Worm (Caenorhabditis elegans): ENCODE results near the gene F53C11.5.
A peak's percentile ranks its signal among the peaks of the same experiment; 100 is the strongest.

Gene F53C11.5

ce11 chrV:13782190-13782589, 5.2 kb upstream of the F53C11.5 start, which contains the start of gene decr-1.1 (continued):
- TF ChIP-seq madf-9 (GFP tag; conservative IDR thresholded peaks at IDR 0.05) (no peak), mes-2 (tag; optimal IDR thresholded peaks at IDR 0.05; ENCODE audit: poor library complexity, severe bottlenecking) (no peak), ceh-82 (tag; optimal IDR thresholded peaks at IDR 0.05) (no peak), snpc-1.2 (GFP tag; IDR thresholded peaks at IDR 0.05) (no peak), Y5F2A.4 (GFP tag; optimal IDR thresholded peaks at IDR 0.05) (no peak), lin-15B (tag; optimal IDR thresholded peaks at IDR 0.05) (no peak), dmd-9 (GFP tag; IDR thresholded peaks at IDR 0.05) (no peak), egl-43 (GFP tag; IDR thresholded peaks at IDR 0.05) (no peak), hmg-1.1 (GFP tag; IDR thresholded peaks at IDR 0.05) (no peak), dve-1 (tag; optimal IDR thresholded peaks at IDR 0.05; ENCODE audit: insufficient read depth) (peak; percentile 17), ceh-44 (GFP tag; IDR thresholded peaks at IDR 0.05) (no peak), dmd-8 (GFP tag; IDR thresholded peaks at IDR 0.05) (no peak), nhr-28 (tag; optimal IDR thresholded peaks at IDR 0.05) (peak; percentile 95), nhr-111 (GFP tag; optimal IDR thresholded peaks at IDR 0.05) (no peak), spr-3 (GFP tag; optimal IDR thresholded peaks at IDR 0.05) (no peak)

DNA sequence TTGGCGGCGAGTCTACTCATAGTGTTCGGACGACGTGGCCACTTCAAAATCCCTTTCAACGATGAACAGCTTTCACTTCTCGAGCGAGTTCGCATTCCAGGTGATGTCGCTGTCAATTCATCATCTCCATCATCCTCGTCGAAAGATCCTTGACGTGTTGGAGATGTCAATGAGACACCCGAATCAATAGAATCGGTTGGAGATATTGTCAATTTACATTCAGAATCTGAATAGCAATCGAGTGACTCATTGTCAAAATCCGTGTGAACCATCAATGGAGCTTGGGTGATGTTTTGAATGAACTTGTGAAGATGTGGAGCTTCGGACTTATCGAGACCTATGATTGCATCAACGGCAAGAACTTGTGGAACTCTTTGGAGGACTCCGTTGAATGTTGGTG, 1.6 kb upstream of the F53C11.5 start:
- no peak for TF ChIP-seq ztf-11 (tag; optimal IDR thresholded peaks at IDR 0.05)
- TF ChIP-seq F49E8.2 (tag; optimal IDR thresholded peaks at IDR 0.05; ENCODE audit: borderline replicate concordance): no peak
- peak in 1 of 2 experiments; percentile 51 for TF ChIP-seq unc-62 (GFP tag; optimal IDR thresholded peaks at IDR 0.05 in 1 of 2)
- TF ChIP-seq unc-62 (tag; optimal IDR thresholded peaks at IDR 0.05): no peak
- TF ChIP-seq aha-1 (tag): peak; percentile 84
- no peak for TF ChIP-seq Y105C5A.15 (GFP tag; IDR thresholded peaks at IDR 0.05)
- no peak for TF ChIP-seq snpc-4 (tag; optimal IDR thresholded peaks at IDR 0.05)

- TF ChIP-seq unc-62 (GFP tag; optimal IDR thresholded peaks at IDR 0.05 in 1 of 2): no peak
- TF ChIP-seq unc-62 (tag; optimal IDR thresholded peaks at IDR 0.05): no peak
- no peak for TF ChIP-seq daf-8 (GFP tag; IDR thresholded peaks at IDR 0.05)
- TF ChIP-seq unc-130 (GFP tag; optimal IDR thresholded peaks at IDR 0.05): no peak
- TF ChIP-seq nhr-102 (tag; optimal IDR thresholded peaks at IDR 0.05): no peak
- TF ChIP-seq daf-12 (tag; optimal IDR thresholded peaks at IDR 0.05): no peak
- no peak for TF ChIP-seq daf-19 (GFP tag; conservative IDR thresholded peaks at IDR 0.05)
- TF ChIP-seq hlh-30 (tag; optimal IDR thresholded peaks at IDR 0.05; ENCODE audit: insufficient read depth): peak; percentile 82
- TF ChIP-seq T20F7.1 (GFP tag; optimal IDR thresholded peaks at IDR 0.05): no peak
- TF ChIP-seq R02D3.7 (tag; optimal IDR thresholded peaks at IDR 0.05): no peak
- TF ChIP-seq ceh-32 (tag; optimal IDR thresholded peaks at IDR 0.05; ENCODE audit: poor library complexity): no peak
- peak; percentile 15 for TF ChIP-seq nhr-11 (tag; optimal IDR thresholded peaks at IDR 0.05)
- no peak for TF ChIP-seq tag-97 (GFP tag; IDR thresholded peaks at IDR 0.05)
- TF ChIP-seq F37D6.2 (tag; optimal IDR thresholded peaks at IDR 0.05): no peak
- TF ChIP-seq nhr-28 (tag; optimal IDR thresholded peaks at IDR 0.05): no peak
- peak; percentile 68 for TF ChIP-seq dve-1 (tag; optimal IDR thresholded peaks at IDR 0.05; ENCODE audit: insufficient read depth)
- no peak for TF ChIP-seq ceh-20 (GFP tag; IDR thresholded peaks at IDR 0.05)
- no peak for TF ChIP-seq nhr-25 (tag; optimal IDR thresholded peaks at IDR 0.05; ENCODE audit: borderline replicate concordance, insufficient read depth)
- no peak for TF ChIP-seq mxl-2 (GFP tag; conservative IDR thresholded peaks at IDR 0.05)
- no peak for TF ChIP-seq cey-2 (tag; optimal IDR thresholded peaks at IDR 0.05; ENCODE audit: borderline replicate concordance, insufficient read depth)
- TF ChIP-seq tra-1 (GFP tag; IDR thresholded peaks at IDR 0.05): no peak
- no peak for TF ChIP-seq dmd-9 (GFP tag; IDR thresholded peaks at IDR 0.05)
- TF ChIP-seq pha-4 (GFP tag; IDR thresholded peaks at IDR 0.05): no peak
- peak; percentile 2 for TF ChIP-seq pha-4 (tag; optimal IDR thresholded peaks at IDR 0.05)
- no peak for TF ChIP-seq ztf-11 (tag; optimal IDR thresholded peaks at IDR 0.05)
- TF ChIP-seq nhr-76 (tag; optimal IDR thresholded peaks at IDR 0.05): no peak
- TF ChIP-seq egl-27 (tag; optimal IDR thresholded peaks at IDR 0.05): no peak
- TF ChIP-seq lin-15B (tag; optimal IDR thresholded peaks at IDR 0.05): no peak
- TF ChIP-seq dpl-1 (GFP tag; optimal IDR thresholded peaks at IDR 0.05): no peak
- no peak for TF ChIP-seq madf-9 (GFP tag; conservative IDR thresholded peaks at IDR 0.05)
- no peak for TF ChIP-seq lin-29 (GFP tag; IDR thresholded peaks at IDR 0.05)
- no peak for TF ChIP-seq spr-3 (GFP tag; optimal IDR thresholded peaks at IDR 0.05)
- no peak for TF ChIP-seq saeg-2 (GFP tag; IDR thresholded peaks at IDR 0.05)
These were observed 766 bp downstream of the F53C11.5 start for ce11 chrV:13787948-13788681.
